Worm (Caenorhabditis elegans): ENCODE measurements around the gene spl-3.

ce11 chrIV:1224781-1225180, 31.9 kb downstream of the spl-3 start:
- TF ChIP-seq hlh-11 (tag; optimal IDR thresholded peaks at IDR 0.05) (no peak), R02D3.7 (tag; optimal IDR thresholded peaks at IDR 0.05) (no peak), egl-27 (tag; optimal IDR thresholded peaks at IDR 0.05) (no peak), vab-7 (GFP tag; IDR thresholded peaks at IDR 0.05) (no peak), nhr-76 (tag; optimal IDR thresholded peaks at IDR 0.05) (no peak), snpc-4 (tag; optimal IDR thresholded peaks at IDR 0.05) (no peak), mxl-3 (GFP tag; optimal IDR thresholded peaks at IDR 0.05) (no peak), ZK546.5 (tag; optimal IDR thresholded peaks at IDR 0.05) (no peak)
